Fruit fly (Drosophila melanogaster): ENCODE data around the gene mge.
A peak's percentile ranks its signal among the peaks of the same experiment; 100 is the strongest.

mge gene

DNA sequence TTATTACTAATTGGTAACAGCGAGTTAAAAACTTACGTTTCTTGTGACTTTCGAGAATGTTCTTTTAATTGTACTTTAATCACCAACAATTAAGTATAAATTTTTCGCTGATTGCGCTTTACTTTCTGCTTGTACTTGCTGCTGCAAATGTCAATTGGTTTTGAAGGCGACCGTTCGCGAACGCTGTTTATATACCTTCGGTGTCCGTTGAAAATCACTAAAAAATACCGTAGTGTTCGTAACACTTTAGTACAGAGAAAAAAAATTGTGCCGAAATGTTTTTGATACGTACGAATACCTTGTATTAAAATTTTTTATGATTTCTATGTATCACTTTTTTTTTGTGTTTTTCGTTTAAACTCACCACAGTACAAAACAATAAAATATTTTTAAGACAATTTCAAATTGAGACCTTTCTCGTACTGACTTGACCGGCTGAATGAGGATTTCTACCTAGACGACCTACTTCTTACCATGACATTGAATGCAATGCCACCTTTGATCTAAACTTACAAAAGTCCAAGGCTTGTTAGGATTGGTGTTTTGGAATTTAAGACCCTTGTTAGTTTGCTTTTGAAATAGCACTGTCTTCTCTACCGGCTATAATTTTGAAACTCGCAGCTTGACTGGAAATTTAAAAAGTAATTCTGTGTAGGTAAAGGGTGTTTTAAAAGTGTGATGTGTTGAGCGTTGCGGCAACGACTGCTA lies 7.1 kb downstream of the mge start, which contains the start of gene Ubi-p63E (continued):
- peak; percentile 50 for TF ChIP-seq CG6276 (GFP tag; optimal IDR thresholded peaks at IDR 0.05)
- no peak for TF ChIP-seq CG8119 (GFP tag; IDR thresholded peaks at IDR 0.05)
- peak; percentile 75 for TF ChIP-seq Smox (GFP tag; optimal IDR thresholded peaks at IDR 0.05)
- no peak for TF ChIP-seq Sox14 (GFP tag; optimal IDR thresholded peaks at IDR 0.05)
- TF ChIP-seq Eip78C (GFP tag) = peak; percentile 90
- no peak for TF ChIP-seq Gug (GFP tag; IDR thresholded peaks at IDR 0.05)
- peak; percentile 53 for TF ChIP-seq CG3919 (GFP tag; optimal IDR thresholded peaks at IDR 0.05)
- TF ChIP-seq net (GFP tag; optimal IDR thresholded peaks at IDR 0.05) = peak; percentile 65
- peak; percentile 57 for TF ChIP-seq achi (GFP tag; optimal IDR thresholded peaks at IDR 0.05)
- TF ChIP-seq topi (GFP tag; optimal IDR thresholded peaks at IDR 0.05) = peak; percentile 57

DNA sequence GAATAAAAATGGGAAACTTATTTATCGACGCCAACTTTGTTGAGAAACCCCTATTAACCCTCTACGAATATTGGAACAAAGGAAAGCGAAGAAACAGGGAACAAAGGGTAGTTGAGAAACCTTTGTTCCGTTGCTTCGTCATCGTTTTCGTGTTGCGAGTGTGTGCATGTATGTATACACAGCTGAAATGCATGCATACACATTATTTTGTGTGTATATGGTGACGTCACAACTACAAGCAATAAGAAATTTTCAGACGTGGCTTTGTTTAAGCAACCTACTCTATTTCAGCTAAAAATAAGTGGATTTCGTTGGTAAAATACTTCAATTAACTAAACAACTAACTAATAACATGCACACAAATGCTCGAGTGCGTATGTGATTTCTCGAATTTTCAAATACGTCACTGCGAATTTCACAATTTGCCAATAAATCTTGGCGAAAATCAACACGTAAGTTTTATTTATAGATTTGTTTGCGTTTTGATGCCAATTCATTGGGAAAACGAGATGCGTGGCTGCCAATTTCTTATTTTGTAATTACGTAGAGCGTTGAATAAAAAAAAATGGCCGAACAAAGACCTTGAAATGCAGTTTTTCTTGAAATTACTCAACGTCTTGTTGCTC lies 7.8 kb downstream of the mge start:
- TF ChIP-seq CG6276 (GFP tag; optimal IDR thresholded peaks at IDR 0.05) = peak; percentile 51
- TF ChIP-seq Eip78C (GFP tag) = peak; percentile 44
- TF ChIP-seq CG6808 (GFP tag; optimal IDR thresholded peaks at IDR 0.05) = peak; percentile 60
- peak; percentile 69 for TF ChIP-seq dsx (GFP tag; optimal IDR thresholded peaks at IDR 0.05; ENCODE audit: poor library complexity, severe bottlenecking)
- peak; percentile 49 for TF ChIP-seq fkh (GFP tag; optimal IDR thresholded peaks at IDR 0.05)
- TF ChIP-seq spab (GFP tag; optimal IDR thresholded peaks at IDR 0.05) = peak; percentile 7
- no peak for TF ChIP-seq CG3919 (GFP tag; optimal IDR thresholded peaks at IDR 0.05)
- TF ChIP-seq vri (GFP tag; optimal IDR thresholded peaks at IDR 0.05) = peak; percentile 5
- TF ChIP-seq Sox14 (GFP tag; optimal IDR thresholded peaks at IDR 0.05) = peak; percentile 86
- TF ChIP-seq Sox15 (GFP tag; optimal IDR thresholded peaks at IDR 0.05) = no peak
- peak; percentile 42 to 62 for TF ChIP-seq ss (GFP tag; optimal IDR thresholded peaks at IDR 0.05)

DNA sequence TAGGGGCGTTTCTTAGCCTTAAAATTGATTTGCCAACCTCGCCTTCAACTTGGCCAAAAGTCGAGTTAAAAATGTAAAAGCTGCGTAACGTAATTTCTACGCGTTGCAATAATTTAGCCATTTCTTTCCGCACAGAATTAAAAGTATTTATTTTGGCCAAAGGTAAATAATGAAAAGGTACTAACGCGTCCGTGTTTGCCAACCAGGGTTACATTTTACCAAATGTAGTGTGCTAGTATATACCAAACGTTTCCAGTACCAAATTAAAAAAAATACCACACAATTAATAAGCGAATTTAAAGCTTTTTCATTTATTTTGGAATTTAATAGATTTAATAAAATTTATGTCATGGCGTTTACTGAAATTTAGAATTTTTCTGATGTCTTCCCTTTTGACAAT lies 10.8 kb downstream of the mge start, which contains the start of gene Ccz1:
Gene Ccz1, minus strand, starts transcription at position 179 of the 400 bp plus-strand sequence.
- TF ChIP-seq CG10631 (GFP tag; optimal IDR thresholded peaks at IDR 0.05) = peak; percentile 55
- peak; percentile 74 for TF ChIP-seq Eip78C (GFP tag)
- peak; percentile 46 for TF ChIP-seq pdm3 (GFP tag; optimal IDR thresholded peaks at IDR 0.05)
- peak; percentile 4 for TF ChIP-seq CG9139 (GFP tag; optimal IDR thresholded peaks at IDR 0.05)
- peak; percentile 16 for TF ChIP-seq Hr39 (GFP tag; optimal IDR thresholded peaks at IDR 0.05)
- TF ChIP-seq fkh (GFP tag; optimal IDR thresholded peaks at IDR 0.05) = peak; percentile 100
- peak; percentile 41 for TF ChIP-seq Smox (GFP tag; optimal IDR thresholded peaks at IDR 0.05)
- peak; percentile 44 for TF ChIP-seq CG31627 (GFP tag; optimal IDR thresholded peaks at IDR 0.05)
- TF ChIP-seq Hr38 (GFP tag; optimal IDR thresholded peaks at IDR 0.05) = peak; percentile 35
- TF ChIP-seq CG3032 (tag; optimal IDR thresholded peaks at IDR 0.05) = no peak
- no peak for TF ChIP-seq salr (GFP tag; optimal IDR thresholded peaks at IDR 0.05)
- no peak for TF ChIP-seq CG7368 (GFP tag; optimal IDR thresholded peaks at IDR 0.05)
- TF ChIP-seq svp (GFP tag) = peak; percentile 37
- TF ChIP-seq cyc (GFP tag; optimal IDR thresholded peaks at IDR 0.05) = peak; percentile 40
- TF ChIP-seq vri (GFP tag; optimal IDR thresholded peaks at IDR 0.05) = peak; percentile 20
- no peak for TF ChIP-seq fd59A (GFP tag; optimal IDR thresholded peaks at IDR 0.05)
- TF ChIP-seq Sox14 (GFP tag; optimal IDR thresholded peaks at IDR 0.05) = peak; percentile 12
- TF ChIP-seq esn (GFP tag; optimal IDR thresholded peaks at IDR 0.05) = peak; percentile 57
- TF ChIP-seq CG11902 (GFP tag; optimal IDR thresholded peaks at IDR 0.05) = no peak
- peak; percentile 26 for TF ChIP-seq OdsH (GFP tag; optimal IDR thresholded peaks at IDR 0.05)
- TF ChIP-seq Met (GFP tag; optimal IDR thresholded peaks at IDR 0.05) = peak; percentile 27
- no peak for TF ChIP-seq ss (GFP tag; optimal IDR thresholded peaks at IDR 0.05)
- peak; percentile 32 for TF ChIP-seq lz (GFP tag; optimal IDR thresholded peaks at IDR 0.05)
- TF ChIP-seq acj6 (GFP tag; optimal IDR thresholded peaks at IDR 0.05) = peak; percentile 26
